Fruit fly (Drosophila melanogaster): ENCODE measurements around the gene nerfin-1.
A peak's percentile ranks its signal among the peaks of the same experiment; 100 is the strongest.

Gene nerfin-1

DNA sequence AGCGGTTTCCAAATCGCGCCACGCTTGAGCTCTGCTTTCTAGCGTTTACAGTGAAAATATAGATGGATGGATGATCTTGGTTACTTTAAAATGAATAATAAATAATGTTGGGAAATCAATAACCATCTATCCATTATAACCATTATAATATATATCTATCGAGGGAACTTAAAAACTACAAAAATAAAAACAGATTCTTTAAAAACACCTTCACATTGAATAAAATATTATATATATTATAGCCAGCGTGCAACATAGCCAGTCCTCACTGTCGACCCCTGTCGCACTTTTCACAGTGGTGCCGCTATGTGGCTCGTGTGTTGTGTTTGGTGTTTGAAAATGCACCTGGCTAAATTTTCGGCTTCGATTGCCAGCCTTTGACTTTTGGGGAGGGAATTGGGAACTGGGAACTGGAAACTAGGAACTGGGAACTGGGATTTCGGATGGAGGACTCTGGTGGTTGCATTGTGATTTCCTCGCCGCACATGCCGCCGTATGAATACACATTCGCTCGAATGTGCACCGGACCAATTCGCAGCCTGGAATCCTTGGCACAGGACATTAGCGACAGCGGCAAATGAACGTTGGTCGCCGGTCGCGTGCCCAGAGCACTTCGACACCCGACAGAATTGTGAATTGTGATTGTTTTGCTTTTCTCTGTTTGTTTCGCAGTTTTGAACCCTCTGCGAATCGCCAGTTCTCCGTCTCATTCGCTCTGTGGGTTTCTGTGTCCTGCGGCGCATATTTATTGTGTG, 3.7 kb upstream of the nerfin-1 start (continued):
- TF ChIP-seq CG3065 (GFP tag; optimal IDR thresholded peaks at IDR 0.05) (no peak), CG13775 (GFP tag; optimal IDR thresholded peaks at IDR 0.05) (peak; percentile 46), Xrp1 (GFP tag; IDR thresholded peaks at IDR 0.05) (peak; percentile 79), cato (GFP tag; optimal IDR thresholded peaks at IDR 0.05; ENCODE audit: borderline replicate concordance) (no peak), CG7839 (tag; optimal IDR thresholded peaks at IDR 0.05) (peak; percentile 45), ro (GFP tag; IDR thresholded peaks at IDR 0.05) (no peak), Sox100B (GFP tag; optimal IDR thresholded peaks at IDR 0.05) (peak; percentile 38), CG15601 (tag; optimal IDR thresholded peaks at IDR 0.05) (peak; percentile 50), CG31441 (GFP tag; IDR thresholded peaks at IDR 0.05) (peak; percentile 31; the same call in 1 of the 2 replicates), zen (tag; optimal IDR thresholded peaks at IDR 0.05) (peak; percentile 20), CG4424 (GFP tag; optimal IDR thresholded peaks at IDR 0.05) (peak; percentile 38), CG10321 (GFP tag; IDR thresholded peaks at IDR 0.05) (no peak), CG16815 (GFP tag; optimal IDR thresholded peaks at IDR 0.05) (peak; percentile 57), Dref (GFP tag; IDR thresholded peaks at IDR 0.05) (0 out of 2 replicates have a peak, but pooled peaks have one; percentile 20), Gug (GFP tag; IDR thresholded peaks at IDR 0.05) (no peak), CG6254 (GFP tag; optimal IDR thresholded peaks at IDR 0.05) (peak; percentile 38), trh (GFP tag; optimal IDR thresholded peaks at IDR 0.05) (peak; percentile 4), CG32767 (GFP tag; IDR thresholded peaks at IDR 0.05) (0 out of 2 replicates have a peak, but pooled peaks have one; percentile 19), CG2678 (tag; optimal IDR thresholded peaks at IDR 0.05) (peak; percentile 58), CG3726 (GFP tag; IDR thresholded peaks at IDR 0.05) (no peak), CG3847 (GFP tag; IDR thresholded peaks at IDR 0.05) (peak; percentile 19; the same call in 1 of the 2 replicates), CG10543 (GFP tag; optimal IDR thresholded peaks at IDR 0.05) (no peak), CG1529 (GFP tag; optimal IDR thresholded peaks at IDR 0.05) (peak; percentile 26), CG2202 (tag; optimal IDR thresholded peaks at IDR 0.05) (peak; percentile 40), CG13424 (tag; optimal IDR thresholded peaks at IDR 0.05) (peak; percentile 38), ara (GFP tag; IDR thresholded peaks at IDR 0.05) (peak; percentile 51; the same call in 1 of the 2 replicates), CG32532 (GFP tag; IDR thresholded peaks at IDR 0.05) (no peak), dm (GFP tag; optimal IDR thresholded peaks at IDR 0.05) (no peak), az2 (GFP tag; optimal IDR thresholded peaks at IDR 0.05) (peak; percentile 30), dmrt99B (tag; optimal IDR thresholded peaks at IDR 0.05) (peak; percentile 49), hkb (optimal IDR thresholded peaks at IDR 0.05) (no peak), hkb (GFP tag; IDR thresholded peaks at IDR 0.05) (peak; percentile 47), oc (tag; optimal IDR thresholded peaks at IDR 0.05) (no peak), Hr51 (GFP tag; optimal IDR thresholded peaks at IDR 0.05) (peak in 1 of 2 experiments; percentile 52), sens (GFP tag) (peak; percentile 88), peb (GFP tag; IDR thresholded peaks at IDR 0.05) (peak; percentile 14; the same call in 1 of the 2 replicates), disco-r (GFP tag; optimal IDR thresholded peaks at IDR 0.05) (no peak), tio (GFP tag; optimal IDR thresholded peaks at IDR 0.05) (no peak), lmd (GFP tag; IDR thresholded peaks at IDR 0.05) (peak; percentile 22; the same call in 1 of the 2 replicates), CG9727 (GFP tag; optimal IDR thresholded peaks at IDR 0.05) (peak; percentile 46), gsb-n (tag; optimal IDR thresholded peaks at IDR 0.05) (peak; percentile 55), CG1602 (GFP tag; optimal IDR thresholded peaks at IDR 0.05) (peak; percentile 36), Spps (tag; optimal IDR thresholded peaks at IDR 0.05) (peak; percentile 22), croc (GFP tag; conservative IDR thresholded peaks at IDR 0.05) (peak; percentile 46), ATbp (GFP tag; optimal IDR thresholded peaks at IDR 0.05) (peak; percentile 48), CG8359 (GFP tag; optimal IDR thresholded peaks at IDR 0.05; ENCODE audit: borderline replicate concordance) (peak; percentile 33), Blimp-1 (GFP tag; optimal IDR thresholded peaks at IDR 0.05) (peak; percentile 59), CG3407 (GFP tag; optimal IDR thresholded peaks at IDR 0.05) (peak; percentile 39), wek (GFP tag; optimal IDR thresholded peaks at IDR 0.05) (no peak)

Data from whole organism, embryonic.